Worm (Caenorhabditis elegans): ENCODE data around the gene abu-9.
"Not testable (repeated sequence)": the region's sequence is repeated elsewhere in the genome, so short reads cannot be mapped to it uniquely, and the experiment has no call there.

Gene abu-9

ce11 chrX:8321811-8322210 is at the start of gene abu-9:
TSS of gene abu-9 (plus strand) at chrX:8322111.
- TF ChIP-seq C08G9.2 (tag; optimal IDR thresholded peaks at IDR 0.05); tbx-2 (tag; optimal IDR thresholded peaks at IDR 0.05); pag-3 (tag; optimal IDR thresholded peaks at IDR 0.05; ENCODE audit: borderline replicate concordance): not testable (repeated sequence)

- TF ChIP-seq gmeb-2 (tag; optimal IDR thresholded peaks at IDR 0.05), result no peak
- no peak for TF ChIP-seq nhr-232 (tag; optimal IDR thresholded peaks at IDR 0.05)
- TF ChIP-seq fkh-6 (tag; optimal IDR thresholded peaks at IDR 0.05), result no peak
- no peak for TF ChIP-seq lim-6 (tag; optimal IDR thresholded peaks at IDR 0.05)
- TF ChIP-seq tbx-2 (tag; optimal IDR thresholded peaks at IDR 0.05), result peak; percentile 15
- no peak for TF ChIP-seq ceh-14 (tag; optimal IDR thresholded peaks at IDR 0.05)
- TF ChIP-seq nhr-11 (tag; optimal IDR thresholded peaks at IDR 0.05), result no peak
- TF ChIP-seq odd-2 (tag; optimal IDR thresholded peaks at IDR 0.05), result no peak
- no peak for TF ChIP-seq nfya-1 (tag; optimal IDR thresholded peaks at IDR 0.05)
- no peak for TF ChIP-seq ceh-45 (GFP tag; IDR thresholded peaks at IDR 0.05)
- TF ChIP-seq ceh-2 (tag; optimal IDR thresholded peaks at IDR 0.05), result no peak
- TF ChIP-seq pros-1 (tag; optimal IDR thresholded peaks at IDR 0.05), result no peak
- peak; percentile 18 for TF ChIP-seq ref-2 (tag; optimal IDR thresholded peaks at IDR 0.05)
- no peak for TF ChIP-seq dve-1 (tag; optimal IDR thresholded peaks at IDR 0.05)
- no peak for TF ChIP-seq pha-2 (tag; optimal IDR thresholded peaks at IDR 0.05)
- TF ChIP-seq ceh-31 (tag; optimal IDR thresholded peaks at IDR 0.05), result peak; percentile 28
- TF ChIP-seq pha-4 (tag; optimal IDR thresholded peaks at IDR 0.05), result no peak
- TF ChIP-seq mec-3 (tag; optimal IDR thresholded peaks at IDR 0.05; ENCODE audit: borderline replicate concordance), result no peak
Measured at ce11 chrX:8273496-8273895, 48.4 kb upstream of the abu-9 start.

ce11 chrX:8274869-8275268 is 47.0 kb upstream of the abu-9 start, which contains the start of gene ksr-1:
TSS of gene ksr-1 (plus strand) at chrX:8275169.
- TF ChIP-seq ztf-16 (tag; optimal IDR thresholded peaks at IDR 0.05) (no peak), unc-42 (tag; optimal IDR thresholded peaks at IDR 0.05) (no peak), ahr-1 (tag; optimal IDR thresholded peaks at IDR 0.05) (no peak), ceh-19 (GFP tag; optimal IDR thresholded peaks at IDR 0.05) (no peak), dmd-4 (tag; optimal IDR thresholded peaks at IDR 0.05; ENCODE audit: borderline replicate concordance) (no peak), unc-86 (tag; optimal IDR thresholded peaks at IDR 0.05) (no peak), ama-1 (optimal IDR thresholded peaks at IDR 0.05) (no peak), ceh-18 (tag; optimal IDR thresholded peaks at IDR 0.05) (no peak), ref-2 (tag; optimal IDR thresholded peaks at IDR 0.05) (no peak), elt-4 (tag; optimal IDR thresholded peaks at IDR 0.05) (no peak), lin-11 (tag; optimal IDR thresholded peaks at IDR 0.05) (no peak), K02D7.2 (tag; optimal IDR thresholded peaks at IDR 0.05) (no peak), C38D4.7 (GFP tag; optimal IDR thresholded peaks at IDR 0.05) (no peak), fkh-6 (tag; optimal IDR thresholded peaks at IDR 0.05) (no peak)

ce11 chrX:8276333-8276732 is 45.6 kb upstream of the abu-9 start:
- TF ChIP-seq ref-2 (tag; optimal IDR thresholded peaks at IDR 0.05), result peak; percentile 17
- no peak for TF ChIP-seq ceh-45 (GFP tag; IDR thresholded peaks at IDR 0.05)
- TF ChIP-seq nfya-1 (tag; optimal IDR thresholded peaks at IDR 0.05), result peak; percentile 26
- TF ChIP-seq ceh-18 (tag; optimal IDR thresholded peaks at IDR 0.05), result peak; percentile 52
- TF ChIP-seq ama-1 (optimal IDR thresholded peaks at IDR 0.05), result no peak
- TF ChIP-seq lim-6 (tag; optimal IDR thresholded peaks at IDR 0.05), result no peak
- TF ChIP-seq ceh-31 (tag; optimal IDR thresholded peaks at IDR 0.05), result peak; percentile 18
- TF ChIP-seq fax-1 (tag; optimal IDR thresholded peaks at IDR 0.05), result no peak
- peak; percentile 55 for TF ChIP-seq tbx-2 (tag; optimal IDR thresholded peaks at IDR 0.05)
- TF ChIP-seq dmd-4 (tag; optimal IDR thresholded peaks at IDR 0.05; ENCODE audit: borderline replicate concordance), result no peak
- TF ChIP-seq unc-42 (tag; optimal IDR thresholded peaks at IDR 0.05), result peak; percentile 32

- TF ChIP-seq ceh-18 (tag; optimal IDR thresholded peaks at IDR 0.05) (no peak), hlh-8 (tag; optimal IDR thresholded peaks at IDR 0.05) (no peak), nfya-1 (tag; optimal IDR thresholded peaks at IDR 0.05) (no peak), dve-1 (tag; optimal IDR thresholded peaks at IDR 0.05) (no peak), pax-1 (tag; optimal IDR thresholded peaks at IDR 0.05) (no peak), lim-6 (tag; optimal IDR thresholded peaks at IDR 0.05) (no peak), elt-2 (tag; optimal IDR thresholded peaks at IDR 0.05) (no peak)
Measured at ce11 chrX:8276984-8277383, 44.9 kb upstream of the abu-9 start.

All from whole organism, late embryonic.